Fruit fly (Drosophila melanogaster): Measurements from ENCODE around the gene Cyp4d14.

- TF ChIP-seq CG4496 (GFP tag; IDR thresholded peaks at IDR 0.05): no peak
- TF ChIP-seq Ets98B (GFP tag; IDR thresholded peaks at IDR 0.05): no peak
- TF ChIP-seq EcR (GFP tag; optimal IDR thresholded peaks at IDR 0.05): no peak
- no peak for TF ChIP-seq CG13204 (GFP tag; optimal IDR thresholded peaks at IDR 0.05)
- TF ChIP-seq gl (tag; optimal IDR thresholded peaks at IDR 0.05): no peak
- no peak for TF ChIP-seq Pif1A (GFP tag; optimal IDR thresholded peaks at IDR 0.05)
- TF ChIP-seq CG12605 (GFP tag; IDR thresholded peaks at IDR 0.05): no peak
- no peak for TF ChIP-seq Pif1B (GFP tag; optimal IDR thresholded peaks at IDR 0.05)
- TF ChIP-seq CG10348 (GFP tag; IDR thresholded peaks at IDR 0.05): no peak
- TF ChIP-seq fd96Ca (GFP tag; IDR thresholded peaks at IDR 0.05): no peak
These were observed 898 bp upstream of the Cyp4d14 start, which contains the start of gene Cyp4d2 for dm6 chrX:2175956-2176469.

All from whole organism, pupa.